Fruit fly (Drosophila melanogaster): Measurements from ENCODE around the gene CG5162.
A peak's percentile ranks its signal among the peaks of the same experiment; 100 is the strongest.

CG5162 gene

DNA sequence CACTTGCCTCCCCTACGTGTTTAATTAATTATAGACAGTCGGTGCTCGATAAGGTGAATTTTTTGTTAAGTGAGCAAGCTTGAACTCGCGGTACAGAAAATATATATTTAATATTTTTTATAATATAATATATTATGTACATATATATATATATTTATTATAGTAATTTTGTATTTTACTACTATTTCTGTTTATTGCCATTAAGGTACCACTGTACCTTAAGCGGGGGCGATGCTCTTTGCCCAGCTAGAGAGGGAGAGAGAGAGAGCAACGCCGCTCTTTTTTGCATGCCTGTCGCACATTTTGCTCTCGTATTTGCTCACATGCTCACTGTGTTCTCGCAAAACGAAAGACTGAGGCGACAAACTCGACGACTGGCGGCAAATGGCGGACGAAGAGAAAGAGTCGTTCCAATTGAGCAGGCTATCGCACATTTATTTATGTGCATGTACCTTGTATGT is 44.6 kb upstream of the CG5162 start (continued):
- TF ChIP-seq CG4707 (GFP tag; optimal IDR thresholded peaks at IDR 0.05) (no peak), CG31224 (GFP tag; IDR thresholded peaks at IDR 0.05) (0 out of 2 replicates have a peak, but pooled peaks have one; percentile 28), CG32772 (GFP tag; IDR thresholded peaks at IDR 0.05) (peak; percentile 48; the same call in 1 of the 2 replicates), BtbVII (GFP tag; optimal IDR thresholded peaks at IDR 0.05) (peak; percentile 29), CG5245 (GFP tag; optimal IDR thresholded peaks at IDR 0.05) (no peak), CG7786 (GFP tag; optimal IDR thresholded peaks at IDR 0.05) (no peak), Dfd (GFP tag; optimal IDR thresholded peaks at IDR 0.05) (no peak), CG13775 (GFP tag; optimal IDR thresholded peaks at IDR 0.05) (peak; percentile 36), ato (GFP tag; IDR thresholded peaks at IDR 0.05; ENCODE audit: partially characterized antibody) (no peak), CG2712 (tag; optimal IDR thresholded peaks at IDR 0.05) (peak; percentile 36), Ssrp (tag; optimal IDR thresholded peaks at IDR 0.05) (no peak), CG10209 (GFP tag; optimal IDR thresholded peaks at IDR 0.05) (peak; percentile 39), esg (GFP tag; conservative IDR thresholded peaks at IDR 0.05) (no peak; the same call in 1 of the 2 replicates), Atf6 (GFP tag; IDR thresholded peaks at IDR 0.05) (peak; percentile 40; the same call in 1 of the 2 replicates), Jarid2 (GFP tag; optimal IDR thresholded peaks at IDR 0.05) (no peak)

DNA sequence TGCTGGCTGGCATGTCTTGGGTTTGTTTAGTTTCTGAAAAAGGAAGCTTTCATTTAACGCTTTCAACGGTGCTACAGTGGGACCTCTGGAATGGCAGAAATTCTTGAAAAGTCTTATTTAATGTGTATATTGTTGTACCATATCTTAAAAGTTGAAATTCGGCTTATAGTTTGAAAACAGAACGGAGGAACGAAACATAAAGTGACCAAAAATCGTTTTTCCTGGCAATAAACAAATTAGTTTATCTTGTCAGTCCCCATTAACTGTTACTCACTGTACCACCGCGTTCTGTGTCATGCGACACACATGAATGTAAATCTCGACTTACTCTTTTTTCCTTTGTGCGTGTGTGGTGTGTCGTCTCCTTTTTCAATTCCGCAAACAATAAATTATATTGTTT is 43.0 kb upstream of the CG5162 start:
- TF ChIP-seq Ets65A (GFP tag): peak; percentile 87
- no peak for TF ChIP-seq Sry-β (GFP tag; optimal IDR thresholded peaks at IDR 0.05)
- peak; percentile 29 for TF ChIP-seq sens (GFP tag)
- no peak for TF ChIP-seq Ada2b (GFP tag; IDR thresholded peaks at IDR 0.05)
- peak; percentile 25; the same call in 1 of the 3 replicates for TF ChIP-seq row (GFP tag; IDR thresholded peaks at IDR 0.05)
- TF ChIP-seq Dad (GFP tag; optimal IDR thresholded peaks at IDR 0.05): no peak
- TF ChIP-seq CG18599 (GFP tag; optimal IDR thresholded peaks at IDR 0.05): no peak
- no peak for TF ChIP-seq Lim3 (GFP tag; IDR thresholded peaks at IDR 0.05)
- TF ChIP-seq pan (optimal IDR thresholded peaks at IDR 0.05): no peak
- no peak for TF ChIP-seq pan (GFP tag; optimal IDR thresholded peaks at IDR 0.05 in 1 of 2, IDR thresholded peaks at IDR 0.05 in 1 of 2)
- TF ChIP-seq HmgZ (tag; optimal IDR thresholded peaks at IDR 0.05): no peak
- peak; percentile 64 for TF ChIP-seq grau (tag; optimal IDR thresholded peaks at IDR 0.05)
- peak; percentile 70 for TF ChIP-seq Med (GFP tag)
- no peak for TF ChIP-seq CG11560 (tag; IDR thresholded peaks at IDR 0.05)
- no peak for TF ChIP-seq mirr (GFP tag; optimal IDR thresholded peaks at IDR 0.05)
- TF ChIP-seq Ravus (GFP tag; IDR thresholded peaks at IDR 0.05): no peak
- no peak for TF ChIP-seq CG10147 (GFP tag; optimal IDR thresholded peaks at IDR 0.05)
- TF ChIP-seq ftz-f1 (GFP tag; optimal IDR thresholded peaks at IDR 0.05): no peak

DNA sequence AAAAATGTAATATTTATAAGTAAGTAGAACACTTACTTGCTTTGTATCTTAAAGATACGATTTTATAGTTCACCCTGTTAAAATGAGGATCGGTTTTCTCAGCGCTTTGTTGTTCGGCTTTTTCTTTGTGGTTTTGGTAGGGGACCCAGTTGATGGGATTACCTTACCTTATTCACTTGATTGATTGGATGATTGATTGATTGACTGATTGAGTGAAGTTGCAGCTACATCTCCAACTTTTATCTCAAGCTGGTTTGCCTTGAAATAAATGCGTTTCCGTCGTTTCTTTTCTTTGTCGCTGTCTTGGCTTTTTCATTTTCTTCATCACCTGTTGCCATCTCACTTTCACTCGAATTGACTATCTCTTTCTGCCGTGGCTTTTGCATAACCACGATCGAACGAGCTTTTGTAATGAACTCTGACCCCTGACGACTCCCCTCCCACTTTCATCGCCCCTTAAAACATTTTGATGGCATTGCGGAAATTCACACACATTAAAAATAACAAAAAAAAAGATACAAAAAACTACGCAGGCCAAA is 42.3 kb upstream of the CG5162 start:
- TF ChIP-seq CG1792 (GFP tag; optimal IDR thresholded peaks at IDR 0.05) (no peak), pros (GFP tag; optimal IDR thresholded peaks at IDR 0.05) (peak; percentile 71), Hr78 (GFP tag; optimal IDR thresholded peaks at IDR 0.05) (peak in 1 of 2 experiments; percentile 96), Xbp1 (GFP tag; optimal IDR thresholded peaks at IDR 0.05) (no peak), CG8281 (tag; optimal IDR thresholded peaks at IDR 0.05) (peak; percentile 93), oc (tag; optimal IDR thresholded peaks at IDR 0.05) (peak; percentile 13), Pdp1 (GFP tag; optimal IDR thresholded peaks at IDR 0.05) (peak in 1 of 2 experiments; percentile 48), fru (optimal IDR thresholded peaks at IDR 0.05) (no peak), Blimp-1 (GFP tag; optimal IDR thresholded peaks at IDR 0.05) (peak; percentile 78)
